Worm (Caenorhabditis elegans): ENCODE results near the gene cng-3.

The cng-3 gene

ce11 chrIV:9459224-9459781 lies 21.5 kb downstream of the cng-3 start, which contains the start of gene copb-2:
TSS of gene copb-2 (plus strand) at chrIV:9459731.
- TF ChIP-seq flt-1 (GFP tag; IDR thresholded peaks at IDR 0.05) (no peak), med-1 (GFP tag; optimal IDR thresholded peaks at IDR 0.05; ENCODE audit: insufficient read depth) (no peak), ztf-23 (GFP tag; IDR thresholded peaks at IDR 0.05) (no peak), T22C8.4 (GFP tag; IDR thresholded peaks at IDR 0.05) (no peak), ztf-29 (GFP tag; IDR thresholded peaks at IDR 0.05) (no peak)

- no peak for TF ChIP-seq med-1 (GFP tag; optimal IDR thresholded peaks at IDR 0.05; ENCODE audit: insufficient read depth)
- no peak for TF ChIP-seq ztf-23 (GFP tag; IDR thresholded peaks at IDR 0.05)
- no peak for TF ChIP-seq ztf-29 (GFP tag; IDR thresholded peaks at IDR 0.05)
Observed at ce11 chrIV:9457400-9457799, 23.4 kb downstream of the cng-3 start, which contains the start of gene cutl-17. TSS of gene cutl-17 (minus strand) at chrIV:9457500.

ce11 chrIV:9451816-9452215 lies 29.0 kb downstream of the cng-3 start:
- no peak for TF ChIP-seq ztf-29 (GFP tag; IDR thresholded peaks at IDR 0.05)
- no peak for TF ChIP-seq cog-1 (tag; optimal IDR thresholded peaks at IDR 0.05)
- TF ChIP-seq ref-1 (GFP tag; conservative IDR thresholded peaks at IDR 0.05): no peak
- no peak for TF ChIP-seq klf-2 (GFP tag; conservative IDR thresholded peaks at IDR 0.05)
- TF ChIP-seq T22C8.4 (GFP tag; IDR thresholded peaks at IDR 0.05): no peak
- no peak for TF ChIP-seq med-1 (GFP tag; optimal IDR thresholded peaks at IDR 0.05; ENCODE audit: insufficient read depth)
- no peak for TF ChIP-seq ztf-23 (GFP tag; IDR thresholded peaks at IDR 0.05)
- TF ChIP-seq tab-1 (GFP tag; IDR thresholded peaks at IDR 0.05): no peak
- TF ChIP-seq flt-1 (GFP tag; IDR thresholded peaks at IDR 0.05): no peak

- TF ChIP-seq flt-1 (GFP tag; IDR thresholded peaks at IDR 0.05): no peak
- TF ChIP-seq ztf-29 (GFP tag; IDR thresholded peaks at IDR 0.05): no peak
- no peak for TF ChIP-seq ztf-23 (GFP tag; IDR thresholded peaks at IDR 0.05)
- TF ChIP-seq klf-2 (GFP tag; conservative IDR thresholded peaks at IDR 0.05): no peak
- no peak for TF ChIP-seq med-1 (GFP tag; optimal IDR thresholded peaks at IDR 0.05; ENCODE audit: insufficient read depth)
- TF ChIP-seq ref-1 (GFP tag; conservative IDR thresholded peaks at IDR 0.05): no peak
- TF ChIP-seq cog-1 (tag; optimal IDR thresholded peaks at IDR 0.05): no peak
- TF ChIP-seq T22C8.4 (GFP tag; IDR thresholded peaks at IDR 0.05): no peak
- no peak for TF ChIP-seq tab-1 (GFP tag; IDR thresholded peaks at IDR 0.05)
Observed at ce11 chrIV:9450375-9450774, 30.5 kb downstream of the cng-3 start, which contains the start of gene cpin-1. TSS of gene cpin-1 (plus strand) at chrIV:9450675.

- no peak for TF ChIP-seq ztf-23 (GFP tag; IDR thresholded peaks at IDR 0.05)
- TF ChIP-seq flt-1 (GFP tag; IDR thresholded peaks at IDR 0.05): no peak
Observed at ce11 chrIV:9447209-9447608, 33.6 kb downstream of the cng-3 start, which contains the start of gene hsp-12.6. TSS of gene hsp-12.6 (minus strand) at chrIV:9447228.

ce11 chrIV:9445407-9445806 lies 35.4 kb downstream of the cng-3 start, which contains the start of gene hsp-12.3:
TSS of gene hsp-12.3 (minus strand) at chrIV:9445507.
- no peak for TF ChIP-seq T22C8.4 (GFP tag; IDR thresholded peaks at IDR 0.05)
- TF ChIP-seq ztf-23 (GFP tag; IDR thresholded peaks at IDR 0.05): no peak
- TF ChIP-seq cog-1 (tag; optimal IDR thresholded peaks at IDR 0.05): no peak
- no peak for TF ChIP-seq ref-1 (GFP tag; conservative IDR thresholded peaks at IDR 0.05)
- TF ChIP-seq ztf-29 (GFP tag; IDR thresholded peaks at IDR 0.05): no peak
- no peak for TF ChIP-seq klf-2 (GFP tag; conservative IDR thresholded peaks at IDR 0.05)
- no peak for TF ChIP-seq flt-1 (GFP tag; IDR thresholded peaks at IDR 0.05)
- TF ChIP-seq tab-1 (GFP tag; IDR thresholded peaks at IDR 0.05): no peak
- no peak for TF ChIP-seq med-1 (GFP tag; optimal IDR thresholded peaks at IDR 0.05; ENCODE audit: insufficient read depth)

ce11 chrIV:9444417-9445026 lies 36.3 kb downstream of the cng-3 start:
- TF ChIP-seq cog-1 (tag; optimal IDR thresholded peaks at IDR 0.05): peak; percentile 76
- TF ChIP-seq ztf-29 (GFP tag; IDR thresholded peaks at IDR 0.05): no peak
- no peak; the same call in 1 of the 2 replicates for TF ChIP-seq tab-1 (GFP tag; IDR thresholded peaks at IDR 0.05)
- TF ChIP-seq ztf-23 (GFP tag; IDR thresholded peaks at IDR 0.05): 0 out of 2 replicates have a peak, but pooled peaks have one; percentile 10
- peak; percentile 78; the same call in 1 of the 2 replicates for TF ChIP-seq flt-1 (GFP tag; IDR thresholded peaks at IDR 0.05)
- TF ChIP-seq klf-2 (GFP tag; conservative IDR thresholded peaks at IDR 0.05): no peak
- TF ChIP-seq ref-1 (GFP tag; conservative IDR thresholded peaks at IDR 0.05): no peak
- TF ChIP-seq med-1 (GFP tag; optimal IDR thresholded peaks at IDR 0.05; ENCODE audit: insufficient read depth): no peak
- no peak for TF ChIP-seq T22C8.4 (GFP tag; IDR thresholded peaks at IDR 0.05)

ce11 chrIV:9443940-9444339 lies 36.9 kb downstream of the cng-3 start, which contains the start of gene F38E11.9:
TSS of gene F38E11.9 (minus strand) at chrIV:9444040.
- no peak for TF ChIP-seq ztf-29 (GFP tag; IDR thresholded peaks at IDR 0.05)
- TF ChIP-seq med-1 (GFP tag; optimal IDR thresholded peaks at IDR 0.05; ENCODE audit: insufficient read depth): no peak
- no peak for TF ChIP-seq T22C8.4 (GFP tag; IDR thresholded peaks at IDR 0.05)
- TF ChIP-seq tab-1 (GFP tag; IDR thresholded peaks at IDR 0.05): no peak
- no peak for TF ChIP-seq ztf-23 (GFP tag; IDR thresholded peaks at IDR 0.05)
- TF ChIP-seq klf-2 (GFP tag; conservative IDR thresholded peaks at IDR 0.05): no peak
- no peak for TF ChIP-seq flt-1 (GFP tag; IDR thresholded peaks at IDR 0.05)
- TF ChIP-seq ref-1 (GFP tag; conservative IDR thresholded peaks at IDR 0.05): no peak
- TF ChIP-seq cog-1 (tag; optimal IDR thresholded peaks at IDR 0.05): no peak

- TF ChIP-seq ref-1 (GFP tag; conservative IDR thresholded peaks at IDR 0.05): no peak
- TF ChIP-seq klf-2 (GFP tag; conservative IDR thresholded peaks at IDR 0.05): 0 out of 2 replicates have a peak, but pooled peaks have one; percentile 21
Observed at ce11 chrIV:9442106-9442532, 38.7 kb downstream of the cng-3 start.

- TF ChIP-seq ref-1 (GFP tag; conservative IDR thresholded peaks at IDR 0.05) (no peak), cog-1 (tag; optimal IDR thresholded peaks at IDR 0.05) (no peak), ztf-23 (GFP tag; IDR thresholded peaks at IDR 0.05) (no peak), flt-1 (GFP tag; IDR thresholded peaks at IDR 0.05) (no peak), klf-2 (GFP tag; conservative IDR thresholded peaks at IDR 0.05) (no peak), tab-1 (GFP tag; IDR thresholded peaks at IDR 0.05) (no peak), ztf-29 (GFP tag; IDR thresholded peaks at IDR 0.05) (no peak), T22C8.4 (GFP tag; IDR thresholded peaks at IDR 0.05) (no peak), med-1 (GFP tag; optimal IDR thresholded peaks at IDR 0.05; ENCODE audit: insufficient read depth) (no peak)
Observed at ce11 chrIV:9441391-9441790, 39.4 kb downstream of the cng-3 start.

All from whole organism, midembryonic.